Worm (Caenorhabditis elegans) whole organism, L2 larva: ENCODE results near the gene sri-63.

Source experiments
- C34F6.9 ChIP-seq: fragments of 150-350 bp; optimal IDR thresholded peaks from 2 replicates; lab custom pipeline; 2014; ENCODE audit warnings: missing biosample characterization, missing genetic modification characterization
- F13H6.1 ChIP-seq: sonication (generic microtip); optimal IDR thresholded peaks from 2 replicates; lab custom pipeline; 2016; ENCODE audit warnings: missing genetic modification characterization, missing compliant biosample characterization
- R02D3.7 ChIP-seq: fragments of 150-350 bp; optimal IDR thresholded peaks from 2 replicates; lab custom pipeline; 2014; ENCODE audit warnings: missing biosample characterization, missing genetic modification characterization
- Y55F3AM.14 ChIP-seq: fragments of 200-800 bp; sonication (Bioruptor generic); optimal IDR thresholded peaks from 2 replicates; lab custom pipeline; 2018; ENCODE audit warnings: mild to moderate bottlenecking, missing genetic modification characterization, missing compliant biosample characterization
- ZK546.5 ChIP-seq: sonication (generic microtip); optimal IDR thresholded peaks from 2 replicates; lab custom pipeline; 2017; ENCODE audit warnings: missing biosample characterization, missing genetic modification characterization
- alr-1 ChIP-seq: fragments of 150-350 bp; optimal IDR thresholded peaks from 2 replicates; lab custom pipeline; 2014; ENCODE audit warnings: missing biosample characterization, missing genetic modification characterization
- aly-2 ChIP-seq: fragments of 150-350 bp; optimal IDR thresholded peaks from 2 replicates; lab custom pipeline; 2014; ENCODE audit warnings: missing biosample characterization, missing genetic modification characterization
- ama-1 ChIP-seq: fragments of 150-350 bp; optimal IDR thresholded peaks from 2 replicates; lab custom pipeline; 2018; ENCODE audit warnings: inconsistent platforms
- blmp-1 ChIP-seq: sonication (generic microtip); optimal IDR thresholded peaks from 2 replicates; lab custom pipeline; 2017; ENCODE audit warnings: missing genetic modification characterization, mild to moderate bottlenecking, missing compliant biosample characterization, antibody characterized with exemption, moderate library complexity; ENCODE audit not compliant: insufficient read depth
- ceh-16 ChIP-seq: fragments of 150-350 bp; optimal IDR thresholded peaks from 2 replicates; lab custom pipeline; 2014; ENCODE audit warnings: missing biosample characterization, missing genetic modification characterization
- ceh-82 ChIP-seq: fragments of 150-350 bp; optimal IDR thresholded peaks from 2 replicates; lab custom pipeline; 2014; ENCODE audit warnings: missing biosample characterization, missing genetic modification characterization
- crh-2 ChIP-seq: sonication (generic microtip); optimal IDR thresholded peaks from 2 replicates; lab custom pipeline; 2017; ENCODE audit warnings: missing biosample characterization, missing genetic modification characterization
- dmd-4 ChIP-seq: sonication (generic microtip); optimal IDR thresholded peaks from 2 replicates; lab custom pipeline; 2017; ENCODE audit warnings: missing biosample characterization, missing genetic modification characterization
- elt-1 ChIP-seq: fragments of 150-350 bp; optimal IDR thresholded peaks from 2 replicates; lab custom pipeline; 2014; ENCODE audit warnings: missing biosample characterization, missing genetic modification characterization
- gmeb-1 ChIP-seq: fragments of 150-350 bp; optimal IDR thresholded peaks from 2 replicates; lab custom pipeline; 2014; ENCODE audit warnings: missing biosample characterization, missing genetic modification characterization
- lin-13 ChIP-seq: fragments of 150-350 bp; optimal IDR thresholded peaks from 2 replicates; lab custom pipeline; 2014; ENCODE audit warnings: missing biosample characterization, missing genetic modification reagents, missing genetic modification characterization
- lin-39 ChIP-seq: fragments of 150-350 bp; optimal IDR thresholded peaks from 2 replicates; lab custom pipeline; 2014; ENCODE audit warnings: missing biosample characterization, missing genetic modification reagents, missing genetic modification characterization
- mbf-1 ChIP-seq: sonication (generic microtip); optimal IDR thresholded peaks from 2 replicates; lab custom pipeline; 2017; ENCODE audit warnings: missing biosample characterization, missing genetic modification characterization
- mdl-1 ChIP-seq, 2 experiments: fragments of 150-350 bp in 1 of 2; sonication (generic microtip) in 1 of 2; optimal IDR thresholded peaks; 2 replicates each; lab custom pipeline; 2017; ENCODE audit warnings: missing biosample characterization in 2 of 2, missing genetic modification characterization in 2 of 2
- nhr-10 ChIP-seq: sonication (generic microtip); optimal IDR thresholded peaks from 2 replicates; lab custom pipeline; 2017; ENCODE audit warnings: missing biosample characterization, missing genetic modification characterization
- nhr-11 ChIP-seq: fragments of 150-350 bp; optimal IDR thresholded peaks from 2 replicates; lab custom pipeline; 2014; ENCODE audit warnings: missing biosample characterization, missing genetic modification characterization
- nhr-12 ChIP-seq: fragments of 150-350 bp; optimal IDR thresholded peaks from 2 replicates; lab custom pipeline; 2014; ENCODE audit warnings: missing biosample characterization, missing genetic modification characterization
- nhr-129 ChIP-seq: fragments of 150-350 bp; optimal IDR thresholded peaks from 2 replicates; lab custom pipeline; 2014; ENCODE audit warnings: missing biosample characterization, missing genetic modification characterization
- nhr-23 ChIP-seq: fragments of 150-350 bp; optimal IDR thresholded peaks from 2 replicates; lab custom pipeline; 2014; ENCODE audit warnings: missing biosample characterization, missing genetic modification reagents, missing genetic modification characterization
- nhr-237 ChIP-seq: fragments of 150-350 bp; optimal IDR thresholded peaks from 2 replicates; lab custom pipeline; 2014; ENCODE audit warnings: missing biosample characterization, missing genetic modification characterization
- nhr-25 ChIP-seq: fragments of 150-350 bp; sonication (generic microtip); optimal IDR thresholded peaks from 3 replicates; lab custom pipeline; 2014; ENCODE audit warnings: missing biosample characterization, missing genetic modification characterization
- nhr-6 ChIP-seq: fragments of 150-350 bp; optimal IDR thresholded peaks from 2 replicates; lab custom pipeline; 2014; ENCODE audit warnings: missing biosample characterization, missing genetic modification characterization
- nhr-77 ChIP-seq: fragments of 150-350 bp; optimal IDR thresholded peaks from 2 replicates; lab custom pipeline; 2014; ENCODE audit warnings: missing biosample characterization, missing genetic modification characterization
- peb-1 ChIP-seq: fragments of 150-350 bp; optimal IDR thresholded peaks from 2 replicates; lab custom pipeline; 2014; ENCODE audit warnings: missing biosample characterization, missing genetic modification characterization
- sem-4 ChIP-seq: fragments of 150-350 bp; optimal IDR thresholded peaks from 2 replicates; lab custom pipeline; 2014; ENCODE audit warnings: missing biosample characterization, missing genetic modification reagents, missing genetic modification characterization
- skn-1 ChIP-seq: sonication (generic microtip); optimal IDR thresholded peaks from 2 replicates; lab custom pipeline; 2017; ENCODE audit warnings: missing biosample characterization, missing genetic modification characterization
- sma-3 ChIP-seq: sonication (generic microtip); optimal IDR thresholded peaks from 2 replicates; lab custom pipeline; 2016; ENCODE audit warnings: missing genetic modification reagents, missing genetic modification characterization, missing compliant biosample characterization
- sma-9 ChIP-seq, 2 experiments: fragments of 150-350 bp in 1 of 2; sonication (generic microtip) in 1 of 2; optimal IDR thresholded peaks; 2 replicates each; lab custom pipeline; 2014 to 2016; ENCODE audit warnings: missing genetic modification characterization in 2 of 2, mild to moderate bottlenecking in 1 of 2, missing biosample characterization in 1 of 2, missing compliant biosample characterization in 1 of 2, missing genetic modification reagents in 1 of 2, moderate library complexity in 1 of 2
- snpc-4 ChIP-seq: fragments of 150-350 bp; optimal IDR thresholded peaks from 2 replicates; lab custom pipeline; 2014; ENCODE audit warnings: missing biosample characterization, missing genetic modification characterization
- unc-39 ChIP-seq: fragments of 150-350 bp; optimal IDR thresholded peaks from 2 replicates; lab custom pipeline; 2014; ENCODE audit warnings: missing biosample characterization, missing genetic modification characterization
- unc-55 ChIP-seq: fragments of 150-350 bp; sonication (generic microtip); optimal IDR thresholded peaks from 3 replicates; lab custom pipeline; 2014; ENCODE audit warnings: missing biosample characterization, missing genetic modification reagents, missing genetic modification characterization
- zag-1 ChIP-seq: fragments of 150-350 bp; optimal IDR thresholded peaks from 2 replicates; lab custom pipeline; 2014; ENCODE audit warnings: missing biosample characterization, missing genetic modification characterization
- ztf-1 ChIP-seq: fragments of 200-800 bp; sonication (Bioruptor generic); conservative IDR thresholded peaks from 2 replicates; pipeline ENCODE4 v1.3.6; 2022; ENCODE audit warnings: missing genetic modification characterization, missing compliant biosample characterization
- ztf-11 ChIP-seq: sonication (generic microtip); optimal IDR thresholded peaks from 2 replicates; lab custom pipeline; 2017; ENCODE audit warnings: missing biosample characterization, missing genetic modification characterization
- ztf-4 ChIP-seq: fragments of 150-350 bp; optimal IDR thresholded peaks from 2 replicates; lab custom pipeline; 2014; ENCODE audit warnings: missing biosample characterization, missing genetic modification characterization

sri-63 gene

ce11 chrII:3247556-3247955 is 39.6 kb upstream of the sri-63 start:
- no peak for TF ChIP-seq sem-4
- no peak for TF ChIP-seq nhr-11 (tag; lab: Kevin White, UChicago)

ce11 chrII:3248043-3248718 is 39.0 kb upstream of the sri-63 start, which contains the start of the genes fbxc-50 and C17F4.2:
fbxc-50 (minus strand) TSS chrII:3248123.
C17F4.2 (plus strand) TSS chrII:3248668.
- TF ChIP-seq unc-55 (no peak), Y55F3AM.14 (no peak), gmeb-1 (tag; lab: Kevin White, UChicago) (no peak), lin-39 (tag; lab: Kevin White, UChicago) (no peak), nhr-23 (no peak), mbf-1 (tag; lab: Kevin White, UChicago) (no peak), nhr-25 (no peak), lin-13 (no peak), ceh-16 (tag; lab: Kevin White, UChicago) (no peak), ztf-11 (tag; lab: Kevin White, UChicago) (no peak)

- TF ChIP-seq nhr-6 (no peak), blmp-1 (tag; lab: Kevin White, UChicago) (no peak), mbf-1 (tag; lab: Kevin White, UChicago) (no peak), nhr-129 (tag; lab: Kevin White, UChicago) (no peak), sma-3 (no peak), ceh-82 (tag; lab: Kevin White, UChicago) (no peak), Y55F3AM.14 (no peak), sma-9 (GFP tag; optimal IDR thresholded peaks at IDR 0.05; lab: Kevin White, UChicago) (no peak), sma-9 (tag; optimal IDR thresholded peaks at IDR 0.05; lab: Kevin White, UChicago) (no peak), elt-1 (tag; lab: Kevin White, UChicago) (no peak), nhr-25 (no peak), dmd-4 (tag; lab: Kevin White, UChicago) (no peak), nhr-23 (no peak), nhr-77 (tag; lab: Kevin White, UChicago) (no peak), ama-1 (no peak), nhr-237 (tag; lab: Kevin White, UChicago) (no peak), ztf-4 (tag; lab: Kevin White, UChicago) (no peak), crh-2 (tag; lab: Kevin White, UChicago) (no peak), nhr-10 (tag; lab: Kevin White, UChicago) (no peak)
Measured at ce11 chrII:3249406-3249805, 37.8 kb upstream of the sri-63 start, which contains the start of gene clec-124. clec-124 (plus strand) TSS chrII:3249706.

ce11 chrII:3250195-3250594 is 37.0 kb upstream of the sri-63 start:
- TF ChIP-seq mbf-1 (tag; lab: Kevin White, UChicago) (no peak), F13H6.1 (tag; lab: Kevin White, UChicago) (no peak), R02D3.7 (tag; lab: Kevin White, UChicago) (no peak), snpc-4 (tag; lab: Kevin White, UChicago) (no peak), skn-1 (tag; lab: Kevin White, UChicago) (no peak)

ce11 chrII:3251782-3252181 is 35.4 kb upstream of the sri-63 start:
- TF ChIP-seq aly-2 (tag; lab: Kevin White, UChicago) (no peak), F13H6.1 (tag; lab: Kevin White, UChicago) (no peak), zag-1 (tag; lab: Kevin White, UChicago) (no peak), nhr-12 (tag; lab: Kevin White, UChicago) (no peak), sma-9 (GFP tag; optimal IDR thresholded peaks at IDR 0.05; lab: Kevin White, UChicago) (no peak), sma-9 (tag; optimal IDR thresholded peaks at IDR 0.05; lab: Kevin White, UChicago) (no peak), ztf-1 (GFP tag; lab: Robert Waterston, UW) (no peak), C34F6.9 (tag; lab: Kevin White, UChicago) (no peak), elt-1 (tag; lab: Kevin White, UChicago) (no peak), nhr-25 (no peak), ceh-82 (tag; lab: Kevin White, UChicago) (no peak), unc-39 (no peak), nhr-129 (tag; lab: Kevin White, UChicago) (no peak), alr-1 (tag; lab: Kevin White, UChicago) (no peak), dmd-4 (tag; lab: Kevin White, UChicago) (no peak), ZK546.5 (tag; lab: Kevin White, UChicago) (no peak), mdl-1 (tag; optimal IDR thresholded peaks at IDR 0.05; lab: Kevin White, UChicago) (no peak), peb-1 (no peak)
- TF ChIP-seq, all 48 proteins: peak for 0
